Fruit fly (Drosophila melanogaster) whole organism, embryonic: Measurements from ENCODE around the gene CG3009.

ENCODE experiments used
- Ada2b ChIP-seq: fragments of 200-800 bp; sonication (Bioruptor generic); IDR thresholded peaks from 2 replicates; pipeline ENCODE4 v1.3.6; 2022; ENCODE audit warnings: missing biosample characterization, missing genetic modification characterization
- CG10274 ChIP-seq: fragments of 200-800 bp; sonication (Bioruptor generic); optimal IDR thresholded peaks from 3 replicates; lab custom pipeline; 2017; ENCODE audit warnings: missing biosample characterization, mild to moderate bottlenecking, missing genetic modification characterization
- CG10431 ChIP-seq: fragments of 200-800 bp; sonication (Bioruptor generic); optimal IDR thresholded peaks from 3 replicates; lab custom pipeline; 2018; ENCODE audit warnings: missing biosample characterization, mild to moderate bottlenecking, missing genetic modification characterization
- CG10543 ChIP-seq: fragments of 200-800 bp; sonication (Bioruptor generic); optimal IDR thresholded peaks from 3 replicates; lab custom pipeline; 2017; ENCODE audit warnings: missing biosample characterization, mild to moderate bottlenecking, missing genetic modification characterization, moderate library complexity
- CG11456 ChIP-seq: fragments of 200-800 bp; sonication (Bioruptor generic); IDR thresholded peaks from 3 replicates; pipeline ENCODE4 v1.3.6; 2022; ENCODE audit warnings: missing biosample characterization, missing genetic modification characterization
- CG11723 ChIP-seq: fragments of 200-800 bp; sonication (Bioruptor generic); optimal IDR thresholded peaks from 2 replicates; lab custom pipeline; 2017; ENCODE audit warnings: missing biosample characterization, mild to moderate bottlenecking, missing genetic modification characterization
- CG12104 ChIP-seq: fragments of 200-800 bp; sonication (Bioruptor generic); optimal IDR thresholded peaks from 3 replicates; lab custom pipeline; 2016; ENCODE audit warnings: missing biosample characterization, missing genetic modification characterization
- CG13123 ChIP-seq: fragments of 200-800 bp; sonication (Bioruptor generic); optimal IDR thresholded peaks from 2 replicates; lab custom pipeline; 2016; ENCODE audit warnings: missing biosample characterization, missing genetic modification characterization
- CG13775 ChIP-seq: fragments of 200-800 bp; sonication (Bioruptor generic); optimal IDR thresholded peaks from 3 replicates; lab custom pipeline; 2017; ENCODE audit warnings: missing biosample characterization, mild to moderate bottlenecking, missing genetic modification characterization
- CG14441 ChIP-seq: fragments of 200-800 bp; sonication (Bioruptor generic); IDR thresholded peaks from 2 replicates; pipeline ENCODE4 v1.3.6; 2022; ENCODE audit warnings: missing biosample characterization, missing genetic modification characterization
- CG17612 ChIP-seq: fragments of 200-800 bp; sonication (Bioruptor generic); IDR thresholded peaks from 2 replicates; pipeline ENCODE4 v1.3.6; 2022; ENCODE audit warnings: missing biosample characterization, missing genetic modification characterization
- CG17912 ChIP-seq: fragments of 200-800 bp; sonication (Bioruptor generic); optimal IDR thresholded peaks from 2 replicates; lab custom pipeline; 2018; ENCODE audit warnings: missing biosample characterization, mild to moderate bottlenecking, missing genetic modification characterization
- CG18262 ChIP-seq: fragments of 200-800 bp; optimal IDR thresholded peaks from 3 replicates; lab custom pipeline; 2019; ENCODE audit warnings: missing biosample characterization, mild to moderate bottlenecking, missing genetic modification characterization, moderate library complexity
- CG18619 ChIP-seq: fragments of 200-800 bp; sonication (Bioruptor generic); optimal IDR thresholded peaks from 3 replicates; lab custom pipeline; 2017; ENCODE audit warnings: missing biosample characterization, mild to moderate bottlenecking, missing genetic modification characterization
- CG4617 ChIP-seq: fragments of 200-800 bp; sonication (Bioruptor generic); optimal IDR thresholded peaks from 3 replicates; lab custom pipeline; 2016; ENCODE audit warnings: missing biosample characterization, missing genetic modification characterization, borderline replicate concordance
- CG4707 ChIP-seq: fragments of 200-800 bp; sonication (Bioruptor generic); optimal IDR thresholded peaks from 2 replicates; lab custom pipeline; 2018; ENCODE audit warnings: missing biosample characterization, mild to moderate bottlenecking, missing genetic modification characterization, moderate library complexity
- CG6765 ChIP-seq: fragments of 200-800 bp; sonication (Bioruptor generic); optimal IDR thresholded peaks from 3 replicates; lab custom pipeline; 2017; ENCODE audit warnings: missing biosample characterization, mild to moderate bottlenecking, missing genetic modification characterization
- CG7786 ChIP-seq: fragments of 200-800 bp; sonication (Bioruptor generic); optimal IDR thresholded peaks from 2 replicates; lab custom pipeline; 2016; ENCODE audit warnings: missing biosample characterization, missing genetic modification characterization
- CG7987 ChIP-seq: fragments of 200-800 bp; sonication (Bioruptor generic); optimal IDR thresholded peaks from 2 replicates; lab custom pipeline; 2018; ENCODE audit warnings: missing biosample characterization, mild to moderate bottlenecking, missing genetic modification characterization, moderate library complexity
- CG9932 ChIP-seq: fragments of 200-800 bp; sonication (Bioruptor generic); IDR thresholded peaks from 2 replicates; pipeline ENCODE4 v1.3.6; 2022; ENCODE audit warnings: missing biosample characterization, missing genetic modification characterization
- D ChIP-seq, 2 experiments: fragments of 200-800 bp in 1 of 2; fragments of >200 bp in 1 of 2; sonication (Bioruptor generic) in 1 of 2; optimal IDR thresholded peaks; 2 replicates in 1 of 2; 3 replicates in 1 of 2; lab custom pipeline; 2017; ENCODE audit warnings: mild to moderate bottlenecking in 1 of 2, missing biosample characterization in 1 of 2, missing genetic modification characterization in 1 of 2, missing genetic modification reagents in 1 of 2
- Dbx ChIP-seq: fragments of 200-800 bp; sonication (Bioruptor generic); IDR thresholded peaks from 3 replicates; pipeline ENCODE4 v1.3.6; 2022; ENCODE audit warnings: missing biosample characterization, missing genetic modification characterization
- Dip3 ChIP-seq: fragments of 200-800 bp; sonication (Bioruptor generic); optimal IDR thresholded peaks from 3 replicates; lab custom pipeline; 2016; ENCODE audit warnings: missing biosample characterization, missing genetic modification characterization
- E2f1 ChIP-seq: fragments of 200-800 bp; sonication (Bioruptor generic); IDR thresholded peaks from 2 replicates; pipeline ENCODE4 v1.3.6; 2022; ENCODE audit warnings: missing biosample characterization, missing genetic modification characterization
- E2f2 ChIP-seq: fragments of 200-800 bp; sonication (Bioruptor generic); IDR thresholded peaks from 2 replicates; pipeline ENCODE4 v1.3.6; 2022; ENCODE audit warnings: missing biosample characterization, missing genetic modification characterization
- MESR4 ChIP-seq: fragments of 200-800 bp; sonication (Bioruptor generic); optimal IDR thresholded peaks from 2 replicates; lab custom pipeline; 2018; ENCODE audit warnings: missing biosample characterization, mild to moderate bottlenecking, missing genetic modification characterization, moderate library complexity
- Optix ChIP-seq: fragments of 200-800 bp; sonication (Bioruptor generic); IDR thresholded peaks from 3 replicates; pipeline ENCODE4 v1.3.6; 2022; ENCODE audit warnings: missing biosample characterization, missing genetic modification characterization
- al ChIP-seq: fragments of 200-800 bp; sonication (Bioruptor generic); IDR thresholded peaks from 2 replicates; pipeline ENCODE4 v1.3.6; 2022; ENCODE audit warnings: missing biosample characterization, missing genetic modification characterization
- bsh ChIP-seq, 2 experiments: fragments of 200-800 bp; sonication (Bioruptor generic); optimal IDR thresholded peaks; 2 replicates each; lab custom pipeline; 2017 to 2018; ENCODE audit warnings: mild to moderate bottlenecking in 2 of 2, missing biosample characterization in 2 of 2, missing genetic modification characterization in 2 of 2, moderate library complexity in 1 of 2
- chn ChIP-seq: fragments of 200-800 bp; sonication (Bioruptor generic); optimal IDR thresholded peaks from 2 replicates; lab custom pipeline; 2016; ENCODE audit warnings: missing biosample characterization, missing genetic modification characterization
- dysf ChIP-seq: fragments of 200-800 bp; sonication (Bioruptor generic); IDR thresholded peaks from 3 replicates; pipeline ENCODE4 v1.3.6; 2022; ENCODE audit warnings: missing biosample characterization, missing genetic modification characterization
- fd64A ChIP-seq: fragments of 200-800 bp; sonication (Bioruptor generic); optimal IDR thresholded peaks from 3 replicates; lab custom pipeline; 2018; ENCODE audit warnings: missing biosample characterization, mild to moderate bottlenecking, missing genetic modification characterization
- ham ChIP-seq: fragments of 200-800 bp; sonication (Bioruptor generic); IDR thresholded peaks from 2 replicates; pipeline ENCODE4 v1.3.6; 2022; ENCODE audit warnings: missing biosample characterization, missing genetic modification characterization
- hkb ChIP-seq, 2 experiments: fragments of 200-800 bp in 1 of 2; fragments of >200 bp in 1 of 2; sonication (Bioruptor generic) in 1 of 2; IDR thresholded peaks in 1 of 2; optimal IDR thresholded peaks in 1 of 2; 2 replicates each; pipeline versions ENCODE4 v1.3.6 to Lab custom; 2017 to 2022; ENCODE audit warnings: missing biosample characterization in 1 of 2, missing genetic modification characterization in 1 of 2
- inv ChIP-seq: fragments of 200-800 bp; sonication (Bioruptor generic); IDR thresholded peaks from 2 replicates; pipeline ENCODE4 v1.3.6; 2022; ENCODE audit warnings: missing biosample characterization, missing genetic modification characterization; ENCODE audit not compliant: partially characterized antibody
- kah ChIP-seq: fragments of 200-800 bp; sonication (Bioruptor generic); optimal IDR thresholded peaks from 2 replicates; lab custom pipeline; 2018; ENCODE audit warnings: missing biosample characterization, mild to moderate bottlenecking, missing genetic modification characterization
- lab ChIP-seq: fragments of 200-800 bp; sonication (Bioruptor generic); optimal IDR thresholded peaks from 3 replicates; lab custom pipeline; 2017; ENCODE audit warnings: missing biosample characterization, missing genetic modification characterization, mild to moderate bottlenecking, moderate library complexity, missing genetic modification reagents
- mam ChIP-seq: fragments of 200-800 bp; sonication (Bioruptor generic); optimal IDR thresholded peaks from 3 replicates; lab custom pipeline; 2016; ENCODE audit warnings: missing biosample characterization, missing genetic modification characterization
- pb ChIP-seq: fragments of 200-800 bp; sonication (Bioruptor generic); optimal IDR thresholded peaks from 3 replicates; lab custom pipeline; 2016; ENCODE audit warnings: missing biosample characterization, missing genetic modification characterization
- psq ChIP-seq: fragments of 200-800 bp; sonication (Bioruptor generic); optimal IDR thresholded peaks from 2 replicates; lab custom pipeline; 2017; ENCODE audit warnings: missing biosample characterization, missing genetic modification characterization
- pum ChIP-seq: fragments of 200-800 bp; sonication (Bioruptor generic); optimal IDR thresholded peaks from 2 replicates; lab custom pipeline; 2016; ENCODE audit warnings: missing biosample characterization, missing genetic modification characterization
- row ChIP-seq: fragments of 200-800 bp; sonication (Bioruptor generic); IDR thresholded peaks from 3 replicates; pipeline ENCODE4 v1.3.6; 2022; ENCODE audit warnings: missing biosample characterization, missing genetic modification characterization
- run ChIP-seq: fragments of 200-800 bp; sonication (Bioruptor generic); optimal IDR thresholded peaks from 3 replicates; lab custom pipeline; 2018; ENCODE audit warnings: missing biosample characterization, mild to moderate bottlenecking, missing genetic modification characterization
- sd ChIP-seq: fragments of 200-800 bp; sonication (Bioruptor generic); optimal IDR thresholded peaks from 3 replicates; lab custom pipeline; 2018; ENCODE audit warnings: missing biosample characterization, mild to moderate bottlenecking, missing genetic modification characterization, moderate library complexity
- sens ChIP-seq: fragments of 200-800 bp; sonication (Bioruptor generic); peaks from one replicate; lab custom pipeline; 2016; ENCODE audit warnings: missing biosample characterization, missing genetic modification characterization
- sima ChIP-seq: fragments of 200-800 bp; sonication (Bioruptor generic); optimal IDR thresholded peaks from 2 replicates; lab custom pipeline; 2016; ENCODE audit warnings: missing biosample characterization, missing genetic modification characterization
- slbo ChIP-seq: fragments of 200-800 bp; sonication (Bioruptor generic); IDR thresholded peaks from 2 replicates; pipeline ENCODE4 v1.3.6; 2022; ENCODE audit warnings: missing biosample characterization, missing genetic modification characterization
- so ChIP-seq: fragments of 200-800 bp; sonication (Bioruptor generic); IDR thresholded peaks from 3 replicates; pipeline ENCODE4 v1.3.6; 2022; ENCODE audit warnings: missing biosample characterization, missing genetic modification characterization
- unpg ChIP-seq: fragments of 200-800 bp; sonication (Bioruptor generic); optimal IDR thresholded peaks from 3 replicates; lab custom pipeline; 2018; ENCODE audit warnings: missing biosample characterization, mild to moderate bottlenecking, missing genetic modification characterization, moderate library complexity
- z ChIP-seq: fragments of 200-800 bp; sonication (Bioruptor generic); IDR thresholded peaks from 3 replicates; pipeline ENCODE4 v1.3.6; 2022; ENCODE audit warnings: missing biosample characterization, missing genetic modification characterization
- zfh2 ChIP-seq: fragments of 200-800 bp; sonication (Bioruptor generic); optimal IDR thresholded peaks from 2 replicates; lab custom pipeline; 2016; ENCODE audit warnings: missing biosample characterization, missing genetic modification characterization

The CG3009 gene

dm6 chrX:4614325-4614724, 52.2 kb downstream of the CG3009 start (continued):
- no peak for TF ChIP-seq CG18619 (GFP tag; lab: Kevin White, UChicago)
- TF ChIP-seq E2f1 (GFP tag; lab: Robert Waterston, UW): peak; percentile 30
- TF ChIP-seq MESR4 (GFP tag; lab: Kevin White, UChicago): no peak
- TF ChIP-seq sima: no peak
- no peak for TF ChIP-seq CG10431
- no peak for TF ChIP-seq inv (GFP tag; lab: Robert Waterston, UW)
- no peak for TF ChIP-seq pum (GFP tag; lab: Kevin White, UChicago)
- TF ChIP-seq E2f2: no peak
- TF ChIP-seq hkb (optimal IDR thresholded peaks at IDR 0.05; lab: Kevin White, UChicago): no peak
- TF ChIP-seq hkb (GFP tag; IDR thresholded peaks at IDR 0.05; lab: Robert Waterston, UW): peak; percentile 35; the same call in 1 of the 2 replicates
- TF ChIP-seq CG7786 (GFP tag; lab: Kevin White, UChicago): no peak
- TF ChIP-seq run: no peak
- TF ChIP-seq lab (GFP tag; lab: Kevin White, UChicago): peak; percentile 47
- TF ChIP-seq CG13123 (GFP tag; lab: Kevin White, UChicago): no peak
- TF ChIP-seq row (GFP tag; lab: Robert Waterston, UW): peak; percentile 66
- peak; percentile 48; the same call in 1 of the 2 replicates for TF ChIP-seq CG14441 (GFP tag; lab: Robert Waterston, UW)
- TF ChIP-seq CG6765 (GFP tag; lab: Kevin White, UChicago): no peak
- TF ChIP-seq unpg: peak; percentile 26
- no peak for TF ChIP-seq CG11456
- TF ChIP-seq so (GFP tag; lab: Robert Waterston, UW): 0 out of 3 replicates have a peak, but pooled peaks have one; percentile 20
- no peak for TF ChIP-seq psq (GFP tag; lab: Kevin White, UChicago)
- TF ChIP-seq mam: peak; percentile 26
- TF ChIP-seq CG10274: no peak
- no peak for TF ChIP-seq fd64A (GFP tag; lab: Kevin White, UChicago)
- peak; percentile 59 for TF ChIP-seq Ada2b (GFP tag; lab: Robert Waterston, UW)
- no peak for TF ChIP-seq ham (GFP tag; lab: Robert Waterston, UW)
- TF ChIP-seq dysf (GFP tag; lab: Robert Waterston, UW): peak; percentile 39; the same call in 1 of the 3 replicates
- TF ChIP-seq sd: no peak
- TF ChIP-seq CG10543: no peak
- TF ChIP-seq CG9932: peak; percentile 52
- no peak for TF ChIP-seq z (GFP tag; lab: Robert Waterston, UW)
- TF ChIP-seq bsh (GFP tag; optimal IDR thresholded peaks at IDR 0.05; lab: Kevin White, UChicago): peak in 1 of 2 experiments; percentile 5
- no peak for TF ChIP-seq CG4707 (GFP tag; lab: Kevin White, UChicago)
- no peak for TF ChIP-seq D (optimal IDR thresholded peaks at IDR 0.05; lab: Kevin White, UChicago)
- TF ChIP-seq D (GFP tag; optimal IDR thresholded peaks at IDR 0.05; lab: Kevin White, UChicago): no peak
- no peak for TF ChIP-seq pb (GFP tag; lab: Kevin White, UChicago)
- TF ChIP-seq CG13775 (GFP tag; lab: Kevin White, UChicago): no peak
- TF ChIP-seq al (GFP tag; lab: Robert Waterston, UW): peak; percentile 27; the same call in 1 of the 2 replicates
- TF ChIP-seq sens (GFP tag; lab: Kevin White, UChicago): peak; percentile 80
- TF ChIP-seq slbo: peak; percentile 60
- peak; percentile 31 for TF ChIP-seq Dip3
- TF ChIP-seq Dbx (GFP tag; lab: Robert Waterston, UW): 0 out of 3 replicates have a peak, but pooled peaks have one; percentile 37
- TF ChIP-seq CG18262 (tag; lab: Kevin White, UChicago): no peak
- TF ChIP-seq CG17612: no peak
- TF ChIP-seq kah (GFP tag; lab: Kevin White, UChicago): no peak
- TF ChIP-seq CG11723 (GFP tag; lab: Kevin White, UChicago): no peak
- no peak for TF ChIP-seq chn (GFP tag; lab: Kevin White, UChicago)
- TF ChIP-seq zfh2 (GFP tag; lab: Kevin White, UChicago): peak; percentile 27
- no peak for TF ChIP-seq Optix
- no peak for TF ChIP-seq CG17912 (GFP tag; lab: Kevin White, UChicago)
- no peak for TF ChIP-seq CG4617 (GFP tag; lab: Kevin White, UChicago)
- TF ChIP-seq CG7987 (GFP tag; lab: Kevin White, UChicago): no peak
- no peak for TF ChIP-seq CG12104
